Worm (Caenorhabditis elegans) whole organism, L1 larva: ENCODE results near the gene C50F4.8.

ENCODE experiments used
- F16B12.6 ChIP-seq: fragments of 150-350 bp; optimal IDR thresholded peaks from 2 replicates; lab custom pipeline; 2014; ENCODE audit warnings: missing biosample characterization, missing genetic modification characterization
- Y116A8C.19 ChIP-seq: sonication (generic microtip); optimal IDR thresholded peaks from 2 replicates; lab custom pipeline; 2016; ENCODE audit warnings: missing compliant biosample characterization, missing genetic modification characterization, borderline replicate concordance
- aha-1 ChIP-seq: fragments of 150-350 bp; optimal IDR thresholded peaks from 2 replicates; lab custom pipeline; 2014; ENCODE audit warnings: missing biosample characterization, missing genetic modification characterization
- aly-2 ChIP-seq: fragments of 150-350 bp; optimal IDR thresholded peaks from 2 replicates; lab custom pipeline; 2014; ENCODE audit warnings: missing biosample characterization, missing genetic modification characterization
- blmp-1 ChIP-seq: fragments of 150-350 bp; optimal IDR thresholded peaks from 2 replicates; lab custom pipeline; 2014; ENCODE audit warnings: missing biosample characterization, missing genetic modification characterization
- ceh-63 ChIP-seq: fragments of 200-800 bp; sonication (Bioruptor generic); optimal IDR thresholded peaks from 2 replicates; lab custom pipeline; 2018; ENCODE audit warnings: mild to moderate bottlenecking, missing genetic modification characterization, missing compliant biosample characterization
- ceh-8 ChIP-seq: fragments of 200-800 bp; sonication (Bioruptor generic); optimal IDR thresholded peaks from 2 replicates; lab custom pipeline; 2018; ENCODE audit warnings: mild to moderate bottlenecking, missing genetic modification characterization, moderate library complexity, missing compliant biosample characterization
- ceh-82 ChIP-seq, 3 experiments: fragments of 150-350 bp in 1 of 3; sonication (generic microtip) in 2 of 3; optimal IDR thresholded peaks; 2 replicates each; lab custom pipeline; 2014 to 2017; ENCODE audit warnings: missing biosample characterization in 3 of 3, missing genetic modification characterization in 3 of 3
- dpl-1 ChIP-seq, 3 experiments: fragments of 150-350 bp in 2 of 3; sonication (generic microtip) in 1 of 3; optimal IDR thresholded peaks; 2 replicates each; lab custom pipeline; 2014 to 2017; ENCODE audit warnings: missing biosample characterization in 3 of 3, missing genetic modification characterization in 3 of 3, missing genetic modification reagents in 3 of 3
- dsc-1 ChIP-seq: sonication (generic microtip); optimal IDR thresholded peaks from 2 replicates; lab custom pipeline; 2016; ENCODE audit warnings: mild to moderate bottlenecking, missing genetic modification characterization, missing compliant biosample characterization
- efl-1 ChIP-seq, 4 experiments: fragments of 150-350 bp; optimal IDR thresholded peaks in 3 of 4; peaks in 1 of 4; 1 replicate in 1 of 4; 2 replicates in 3 of 4; lab custom pipeline; 2014; ENCODE audit warnings: missing biosample characterization in 2 of 4, missing genetic modification characterization in 2 of 4, missing genetic modification reagents in 2 of 4
- efl-3 ChIP-seq: fragments of 200-800 bp; sonication (Bioruptor generic); optimal IDR thresholded peaks from 2 replicates; lab custom pipeline; 2018; ENCODE audit warnings: mild to moderate bottlenecking, missing genetic modification characterization, missing compliant biosample characterization
- egl-13 ChIP-seq: sonication (generic microtip); optimal IDR thresholded peaks from 2 replicates; lab custom pipeline; 2016; ENCODE audit warnings: missing genotype, missing genetic modification reagents, missing genetic modification characterization, missing compliant biosample characterization
- egl-27 ChIP-seq, 2 experiments: fragments of 150-350 bp in 1 of 2; sonication (generic microtip); optimal IDR thresholded peaks; 3 replicates each; lab custom pipeline; 2017 to 2018; ENCODE audit warnings: missing biosample characterization in 2 of 2, missing genetic modification characterization in 2 of 2, missing genetic modification reagents in 2 of 2
- elt-2 ChIP-seq: sonication (generic microtip); optimal IDR thresholded peaks from 2 replicates; lab custom pipeline; 2016; ENCODE audit warnings: missing genetic modification characterization, mild to moderate bottlenecking, inconsistent platforms, missing compliant biosample characterization, missing genetic modification reagents
- elt-3 ChIP-seq, 6 experiments: fragments of 150-350 bp in 1 of 6; sonication (generic microtip); optimal IDR thresholded peaks; 2 replicates each; lab custom pipeline; 2017 to 2018; ENCODE audit warnings: missing biosample characterization in 6 of 6, missing genetic modification characterization in 6 of 6, inconsistent platforms in 1 of 6
- ets-5 ChIP-seq: fragments of 200-800 bp; sonication (Bioruptor generic); IDR thresholded peaks from 2 replicates; pipeline ENCODE4 v1.3.6; 2022; ENCODE audit warnings: missing genetic modification characterization, missing compliant biosample characterization
- fkh-10 ChIP-seq: sonication (generic microtip); optimal IDR thresholded peaks from 2 replicates; lab custom pipeline; 2017; ENCODE audit warnings: missing biosample characterization, missing genetic modification reagents, missing genetic modification characterization
- fkh-4 ChIP-seq: sonication (generic microtip); optimal IDR thresholded peaks from 2 replicates; lab custom pipeline; 2016; ENCODE audit warnings: missing compliant biosample characterization, missing genetic modification characterization, borderline replicate concordance
- fkh-8 ChIP-seq: sonication (generic microtip); optimal IDR thresholded peaks from 2 replicates; lab custom pipeline; 2016; ENCODE audit warnings: mild to moderate bottlenecking, missing genetic modification characterization, missing compliant biosample characterization
- grh-1 ChIP-seq: fragments of 200-800 bp; sonication (Bioruptor generic); IDR thresholded peaks from 2 replicates; pipeline ENCODE4 v1.3.6; 2022; ENCODE audit warnings: missing genetic modification reagents, missing genetic modification characterization, missing compliant biosample characterization
- hpl-2 ChIP-seq: fragments of 150-350 bp; optimal IDR thresholded peaks from 2 replicates; lab custom pipeline; 2014; ENCODE audit warnings: missing biosample characterization, missing genetic modification reagents, missing genetic modification characterization
- irx-1 ChIP-seq: sonication (generic microtip); optimal IDR thresholded peaks from 2 replicates; lab custom pipeline; 2016; ENCODE audit warnings: missing genetic modification characterization, missing compliant biosample characterization
- lin-14 ChIP-seq: fragments of 200-800 bp; sonication (Bioruptor generic); optimal IDR thresholded peaks from 2 replicates; lab custom pipeline; 2018; ENCODE audit warnings: mild to moderate bottlenecking, missing genetic modification characterization, moderate library complexity, missing compliant biosample characterization
- lin-39 ChIP-seq: fragments of 150-350 bp; optimal IDR thresholded peaks from 2 replicates; lab custom pipeline; 2014; ENCODE audit warnings: missing biosample characterization, missing genetic modification reagents, missing genetic modification characterization
- lir-3 ChIP-seq: sonication (generic microtip); optimal IDR thresholded peaks from 2 replicates; lab custom pipeline; 2016; ENCODE audit warnings: mild to moderate bottlenecking, missing genetic modification characterization, moderate library complexity, missing compliant biosample characterization; ENCODE audit not compliant: poor library complexity
- nhr-11 ChIP-seq: fragments of 150-350 bp; optimal IDR thresholded peaks from 2 replicates; lab custom pipeline; 2014; ENCODE audit warnings: missing biosample characterization, missing genetic modification characterization
- nhr-28 ChIP-seq: fragments of 150-350 bp; optimal IDR thresholded peaks from 2 replicates; lab custom pipeline; 2014; ENCODE audit warnings: missing biosample characterization, missing genetic modification characterization
- nhr-76 ChIP-seq: sonication (generic microtip); optimal IDR thresholded peaks from 2 replicates; lab custom pipeline; 2017; ENCODE audit warnings: missing biosample characterization, missing genetic modification characterization
- nhr-84 ChIP-seq: sonication (generic microtip); optimal IDR thresholded peaks from 2 replicates; lab custom pipeline; 2017; ENCODE audit warnings: missing biosample characterization, missing genetic modification characterization
- nhr-85 ChIP-seq: sonication (generic microtip); peaks from one replicate; lab custom pipeline; 2016; ENCODE audit warnings: missing genetic modification characterization, inconsistent platforms, missing compliant biosample characterization
- pax-3 ChIP-seq: fragments of 200-800 bp; sonication (Bioruptor generic); optimal IDR thresholded peaks from 2 replicates; lab custom pipeline; 2018; ENCODE audit warnings: mild to moderate bottlenecking, missing genetic modification characterization, moderate library complexity, missing compliant biosample characterization
- skn-1 ChIP-seq: fragments of 150-350 bp; optimal IDR thresholded peaks from 2 replicates; lab custom pipeline; 2014; ENCODE audit warnings: missing biosample characterization, missing genetic modification characterization
- snu-23 ChIP-seq: sonication (generic microtip); optimal IDR thresholded peaks from 2 replicates; lab custom pipeline; 2016; ENCODE audit warnings: missing genetic modification characterization, missing compliant biosample characterization
- sptf-1 ChIP-seq: fragments of 150-350 bp; optimal IDR thresholded peaks from 2 replicates; lab custom pipeline; 2014; ENCODE audit warnings: missing biosample characterization, missing genetic modification characterization
- sup-37 ChIP-seq: fragments of 200-800 bp; sonication (Bioruptor generic); optimal IDR thresholded peaks from 2 replicates; lab custom pipeline; 2018; ENCODE audit warnings: mild to moderate bottlenecking, missing genetic modification characterization, missing compliant biosample characterization
- tbx-2 ChIP-seq: sonication (generic microtip); optimal IDR thresholded peaks from 2 replicates; lab custom pipeline; 2016; ENCODE audit warnings: missing genetic modification characterization, missing compliant biosample characterization
- tlp-1 ChIP-seq: fragments of 150-350 bp; optimal IDR thresholded peaks from 2 replicates; lab custom pipeline; 2014; ENCODE audit warnings: missing biosample characterization, missing genetic modification characterization
- unc-130 ChIP-seq: fragments of 150-350 bp; optimal IDR thresholded peaks from 2 replicates; lab custom pipeline; 2017; ENCODE audit warnings: missing biosample characterization, missing genetic modification characterization, inconsistent platforms
- unc-30 ChIP-seq: sonication (generic microtip); optimal IDR thresholded peaks from 2 replicates; lab custom pipeline; 2017; ENCODE audit warnings: missing biosample characterization, missing genetic modification characterization
- unc-62 ChIP-seq: fragments of 150-350 bp; optimal IDR thresholded peaks from 2 replicates; lab custom pipeline; 2014; ENCODE audit warnings: missing biosample characterization, missing genetic modification reagents, missing genetic modification characterization
- unc-86 ChIP-seq: sonication (generic microtip); optimal IDR thresholded peaks from 2 replicates; lab custom pipeline; 2016; ENCODE audit warnings: missing genetic modification characterization, missing compliant biosample characterization
- unc-98 ChIP-seq: fragments of 200-800 bp; sonication (Bioruptor generic); IDR thresholded peaks from 2 replicates; pipeline ENCODE4 v1.3.6; 2022; ENCODE audit warnings: missing genetic modification characterization, missing compliant biosample characterization
- xbp-1 ChIP-seq: sonication (generic microtip); optimal IDR thresholded peaks from 2 replicates; lab custom pipeline; 2016; ENCODE audit warnings: missing genetic modification characterization, missing compliant biosample characterization
- zag-1 ChIP-seq: fragments of 150-350 bp; optimal IDR thresholded peaks from 2 replicates; lab custom pipeline; 2014; ENCODE audit warnings: missing biosample characterization, missing genetic modification characterization
- ztf-11 ChIP-seq, 2 experiments: sonication (generic microtip); optimal IDR thresholded peaks; 2 replicates each; lab custom pipeline; 2016 to 2017; ENCODE audit warnings: missing genetic modification characterization in 2 of 2, missing biosample characterization in 1 of 2, missing compliant biosample characterization in 1 of 2

The C50F4.8 gene

ce11 chrV:9518832-9519231 is at the start of gene C50F4.8:
Gene C50F4.8 (minus strand): TSS chrV:9518859.
- TF ChIP-seq zag-1 (tag; lab: Kevin White, UChicago) (no peak), nhr-76 (tag; lab: Kevin White, UChicago) (no peak), lin-14 (GFP tag; lab: Kevin White, UChicago) (peak; percentile 2), elt-3 (tag; optimal IDR thresholded peaks at IDR 0.05; lab: Kevin White, UChicago) (peak in 1 of 6 experiments; percentile 49), nhr-85 (tag; lab: Kevin White, UChicago) (peak; percentile 67), unc-130 (tag; lab: Kevin White, UChicago) (no peak), blmp-1 (peak; percentile 89), pax-3 (tag; lab: Kevin White, UChicago) (no peak), ets-5 (GFP tag; lab: Robert Waterston, UW) (no peak), nhr-84 (tag; lab: Kevin White, UChicago) (no peak), F16B12.6 (tag; lab: Kevin White, UChicago) (no peak), ceh-63 (no peak)

- TF ChIP-seq fkh-10 (GFP tag; lab: Kevin White, UChicago): peak; percentile 84
- peak; percentile 37 for TF ChIP-seq lin-14 (GFP tag; lab: Kevin White, UChicago)
- peak; percentile 29 for TF ChIP-seq fkh-8 (tag; lab: Kevin White, UChicago)
- peak; percentile 61 for TF ChIP-seq dsc-1 (tag; lab: Kevin White, UChicago)
- no peak for TF ChIP-seq F16B12.6 (tag; lab: Kevin White, UChicago)
- no peak for TF ChIP-seq grh-1 (GFP tag; lab: Robert Waterston, UW)
Measured at ce11 chrV:9563585-9563984, 44.9 kb upstream of the C50F4.8 start.

ce11 chrV:9561624-9562179 is 43.0 kb upstream of the C50F4.8 start, which contains the start of gene rgef-1:
Gene rgef-1 (minus strand): TSS chrV:9561674.
- TF ChIP-seq fkh-4 (no peak), zag-1 (tag; lab: Kevin White, UChicago) (peak; percentile 47), grh-1 (GFP tag; lab: Robert Waterston, UW) (no peak), unc-98 (GFP tag; lab: Robert Waterston, UW) (no peak), skn-1 (tag; lab: Kevin White, UChicago) (peak; percentile 5), nhr-28 (tag; lab: Kevin White, UChicago) (no peak), ceh-8 (GFP tag; lab: Kevin White, UChicago) (peak; percentile 17), snu-23 (GFP tag; lab: Kevin White, UChicago) (peak; percentile 36), nhr-84 (tag; lab: Kevin White, UChicago) (no peak), egl-13 (peak; percentile 79), aly-2 (tag; lab: Kevin White, UChicago) (no peak), efl-3 (GFP tag; lab: Kevin White, UChicago) (no peak), elt-2 (no peak), Y116A8C.19 (no peak), ceh-82 (tag; optimal IDR thresholded peaks at IDR 0.05; lab: Kevin White, UChicago) (peak; percentile 30 to 82 (median 59)), efl-1 (optimal IDR thresholded peaks at IDR 0.05; lab: Kevin White, UChicago) (peak; percentile 30 to 34), efl-1 (GFP tag; optimal IDR thresholded peaks at IDR 0.05 in 1 of 2; lab: Kevin White, UChicago) (peak in 1 of 2 experiments; percentile 3), dsc-1 (tag; lab: Kevin White, UChicago) (peak; percentile 35), aha-1 (tag; lab: Kevin White, UChicago) (no peak), unc-130 (tag; lab: Kevin White, UChicago) (no peak), pax-3 (tag; lab: Kevin White, UChicago) (peak; percentile 3), tlp-1 (tag; lab: Kevin White, UChicago) (no peak), hpl-2 (GFP tag; lab: Kevin White, UChicago) (no peak), xbp-1 (tag; lab: Kevin White, UChicago) (peak; percentile 23), lin-14 (GFP tag; lab: Kevin White, UChicago) (peak; percentile 95), ztf-11 (tag; optimal IDR thresholded peaks at IDR 0.05; lab: Kevin White, UChicago) (peak in 1 of 2 experiments; percentile 26), sptf-1 (tag; lab: Kevin White, UChicago) (no peak), nhr-11 (tag; lab: Kevin White, UChicago) (no peak), egl-27 (tag; optimal IDR thresholded peaks at IDR 0.05; lab: Kevin White, UChicago) (peak in 1 of 2 experiments; percentile 27), sup-37 (GFP tag; lab: Kevin White, UChicago) (no peak), irx-1 (tag; lab: Kevin White, UChicago) (peak; percentile 26), tbx-2 (tag; lab: Kevin White, UChicago) (peak; percentile 47), lin-39 (tag; lab: Kevin White, UChicago) (no peak), unc-86 (tag; lab: Kevin White, UChicago) (peak; percentile 84), unc-30 (tag; lab: Kevin White, UChicago) (no peak), unc-62 (GFP tag; lab: Kevin White, UChicago) (no peak), lir-3 (tag; lab: Kevin White, UChicago) (no peak), dpl-1 (GFP tag; optimal IDR thresholded peaks at IDR 0.05; lab: Kevin White, UChicago) (peak in 1 of 3 experiments; percentile 25), blmp-1 (no peak)
